Fruit fly (Drosophila melanogaster) whole organism, prepupa: ENCODE data around the gene HDAC4.

Source experiments
- Blimp-1 ChIP-seq: fragments of 200-800 bp; sonication (Bioruptor generic); optimal IDR thresholded peaks from 3 replicates; lab custom pipeline; 2017; ENCODE audit warnings: missing biosample characterization, missing genetic modification characterization, mild to moderate bottlenecking, moderate library complexity, missing genetic modification reagents
- CG11294 ChIP-seq: fragments of 200-800 bp; sonication (Bioruptor generic); IDR thresholded peaks from 2 replicates; pipeline ENCODE4 v1.3.6; 2022; ENCODE audit warnings: missing biosample characterization, missing genetic modification characterization
- CG11762 ChIP-seq: fragments of 200-800 bp; sonication (Bioruptor generic); optimal IDR thresholded peaks from 3 replicates; lab custom pipeline; 2016; ENCODE audit warnings: missing biosample characterization, missing genetic modification characterization; ENCODE audit not compliant: insufficient read depth
- CG11902 ChIP-seq: fragments of 200-800 bp; sonication (Bioruptor generic); optimal IDR thresholded peaks from 3 replicates; lab custom pipeline; 2016; ENCODE audit warnings: missing biosample characterization, missing genetic modification characterization
- CG15336 ChIP-seq: fragments of 200-800 bp; sonication (Bioruptor generic); IDR thresholded peaks from 2 replicates; pipeline ENCODE4 v1.3.6; 2022; ENCODE audit warnings: missing biosample characterization, missing genetic modification characterization
- CG1621 ChIP-seq: fragments of 200-800 bp; sonication (Bioruptor generic); optimal IDR thresholded peaks from 3 replicates; lab custom pipeline; 2018; ENCODE audit warnings: missing biosample characterization, mild to moderate bottlenecking, missing genetic modification characterization
- CG16779 ChIP-seq: fragments of 200-800 bp; sonication (Bioruptor generic); optimal IDR thresholded peaks from 3 replicates; lab custom pipeline; 2017; ENCODE audit warnings: missing biosample characterization, mild to moderate bottlenecking, missing genetic modification characterization
- CG34406 ChIP-seq: fragments of 200-800 bp; sonication (Bioruptor generic); optimal IDR thresholded peaks from 3 replicates; lab custom pipeline; 2016; ENCODE audit warnings: missing biosample characterization, missing genetic modification characterization
- CG3919 ChIP-seq: fragments of 200-800 bp; sonication (Bioruptor generic); optimal IDR thresholded peaks from 3 replicates; lab custom pipeline; 2016; ENCODE audit warnings: missing biosample characterization, missing genetic modification characterization
- CG4318 ChIP-seq: fragments of 200-800 bp; sonication (Bioruptor generic); optimal IDR thresholded peaks from 3 replicates; lab custom pipeline; 2017; ENCODE audit warnings: missing biosample characterization, mild to moderate bottlenecking, missing genetic modification characterization
- CG6276 ChIP-seq: fragments of 200-800 bp; sonication (Bioruptor generic); optimal IDR thresholded peaks from 2 replicates; lab custom pipeline; 2017; ENCODE audit warnings: missing biosample characterization, mild to moderate bottlenecking, missing genetic modification characterization
- CG6808 ChIP-seq: fragments of 200-800 bp; sonication (Bioruptor generic); optimal IDR thresholded peaks from 3 replicates; lab custom pipeline; 2017; ENCODE audit warnings: missing biosample characterization, missing genetic modification characterization, mild to moderate bottlenecking, moderate library complexity, missing genetic modification reagents
- CG6854 ChIP-seq: fragments of 200-800 bp; sonication (Bioruptor generic); optimal IDR thresholded peaks from 2 replicates; lab custom pipeline; 2017; ENCODE audit warnings: missing biosample characterization, mild to moderate bottlenecking, missing genetic modification characterization
- CG7368 ChIP-seq: fragments of 200-800 bp; sonication (Bioruptor generic); optimal IDR thresholded peaks from 3 replicates; lab custom pipeline; 2016; ENCODE audit warnings: missing biosample characterization, missing genetic modification characterization
- CG8119 ChIP-seq: fragments of 200-800 bp; sonication (Bioruptor generic); IDR thresholded peaks from 3 replicates; pipeline ENCODE4 v1.3.6; 2022; ENCODE audit warnings: missing biosample characterization, missing genetic modification characterization
- CG8632 ChIP-seq: fragments of 200-800 bp; sonication (Bioruptor generic); optimal IDR thresholded peaks from 3 replicates; lab custom pipeline; 2016; ENCODE audit warnings: missing biosample characterization, missing genetic modification characterization
- CG9139 ChIP-seq: fragments of 200-800 bp; sonication (Bioruptor generic); optimal IDR thresholded peaks from 3 replicates; lab custom pipeline; 2017; ENCODE audit warnings: missing biosample characterization, mild to moderate bottlenecking, missing genetic modification characterization
- Eip75B ChIP-seq: fragments of 200-800 bp; sonication (Bioruptor generic); optimal IDR thresholded peaks from 3 replicates; lab custom pipeline; 2016; ENCODE audit warnings: missing biosample characterization, missing genetic modification characterization
- Eip78C ChIP-seq: fragments of 200-800 bp; sonication (Bioruptor generic); peaks from one replicate; lab custom pipeline; 2016; ENCODE audit warnings: missing biosample characterization, missing genetic modification characterization
- Eip93F ChIP-seq: fragments of 200-800 bp; sonication (Bioruptor generic); optimal IDR thresholded peaks from 2 replicates; lab custom pipeline; 2016; ENCODE audit warnings: missing biosample characterization, mild to moderate bottlenecking, missing genetic modification characterization
- Ets21C ChIP-seq: fragments of 200-800 bp; sonication (Bioruptor generic); optimal IDR thresholded peaks from 3 replicates; lab custom pipeline; 2016; ENCODE audit warnings: missing biosample characterization, missing genetic modification characterization
- Ets96B ChIP-seq: fragments of 200-800 bp; optimal IDR thresholded peaks from 2 replicates; lab custom pipeline; 2019; ENCODE audit warnings: missing biosample characterization, mild to moderate bottlenecking, missing genetic modification characterization, moderate library complexity
- Gug ChIP-seq: fragments of 200-800 bp; sonication (Bioruptor generic); IDR thresholded peaks from 2 replicates; pipeline ENCODE4 v1.3.6; 2022; ENCODE audit warnings: missing biosample characterization, missing genetic modification characterization
- Hr38 ChIP-seq: sonication (Bioruptor generic); optimal IDR thresholded peaks from 2 replicates; lab custom pipeline; 2016; ENCODE audit warnings: missing biosample characterization, missing genetic modification characterization
- Hr4 ChIP-seq: fragments of 200-800 bp; sonication (Bioruptor generic); optimal IDR thresholded peaks from 3 replicates; lab custom pipeline; 2016; ENCODE audit warnings: missing biosample characterization, missing genetic modification characterization
- Lpt ChIP-seq: fragments of 200-800 bp; sonication (Bioruptor generic); optimal IDR thresholded peaks from 3 replicates; lab custom pipeline; 2016; ENCODE audit warnings: missing biosample characterization, missing genetic modification characterization
- Met ChIP-seq: fragments of 200-800 bp; sonication (Bioruptor generic); optimal IDR thresholded peaks from 3 replicates; lab custom pipeline; 2016; ENCODE audit warnings: missing biosample characterization, missing genetic modification characterization
- Smox ChIP-seq: fragments of 200-800 bp; sonication (Bioruptor generic); optimal IDR thresholded peaks from 3 replicates; lab custom pipeline; 2016; ENCODE audit warnings: missing biosample characterization, missing genetic modification characterization
- Sox102F ChIP-seq: fragments of 200-800 bp; sonication (Bioruptor generic); optimal IDR thresholded peaks from 2 replicates; lab custom pipeline; 2016; ENCODE audit warnings: missing biosample characterization, mild to moderate bottlenecking, missing genetic modification characterization
- Sox14 ChIP-seq: fragments of 200-800 bp; sonication (Bioruptor generic); optimal IDR thresholded peaks from 3 replicates; lab custom pipeline; 2016; ENCODE audit warnings: missing biosample characterization, missing genetic modification characterization
- achi ChIP-seq: fragments of 200-800 bp; sonication (Bioruptor generic); optimal IDR thresholded peaks from 3 replicates; lab custom pipeline; 2016; ENCODE audit warnings: missing biosample characterization, missing genetic modification characterization
- acj6 ChIP-seq: fragments of 200-800 bp; sonication (Bioruptor generic); optimal IDR thresholded peaks from 3 replicates; lab custom pipeline; 2016; ENCODE audit warnings: missing biosample characterization, missing genetic modification characterization
- cyc ChIP-seq: fragments of 200-800 bp; sonication (Bioruptor generic); optimal IDR thresholded peaks from 3 replicates; lab custom pipeline; 2016; ENCODE audit warnings: missing biosample characterization, missing genetic modification characterization
- dsx ChIP-seq: fragments of 200-800 bp; optimal IDR thresholded peaks from 3 replicates; lab custom pipeline; 2019; ENCODE audit warnings: missing biosample characterization, mild to moderate bottlenecking, missing genetic modification characterization, moderate library complexity; ENCODE audit not compliant: poor library complexity, severe bottlenecking
- eg ChIP-seq: fragments of 200-800 bp; sonication (Bioruptor generic); IDR thresholded peaks from 3 replicates; pipeline ENCODE4 v1.3.6; 2022; ENCODE audit warnings: missing biosample characterization, missing genetic modification characterization
- fd59A ChIP-seq: fragments of 200-800 bp; sonication (Bioruptor generic); optimal IDR thresholded peaks from 2 replicates; lab custom pipeline; 2017; ENCODE audit warnings: missing biosample characterization, mild to moderate bottlenecking, missing genetic modification characterization, missing genetic modification reagents
- fd85E ChIP-seq: fragments of 200-800 bp; sonication (Bioruptor generic); optimal IDR thresholded peaks from 3 replicates; lab custom pipeline; 2016; ENCODE audit warnings: missing biosample characterization, missing genetic modification characterization
- fkh ChIP-seq: fragments of 200-800 bp; sonication (Bioruptor generic); optimal IDR thresholded peaks from 3 replicates; lab custom pipeline; 2017; ENCODE audit warnings: missing biosample characterization, mild to moderate bottlenecking, missing genetic modification characterization, moderate library complexity
- lz ChIP-seq: fragments of 200-800 bp; sonication (Bioruptor generic); optimal IDR thresholded peaks from 3 replicates; lab custom pipeline; 2016; ENCODE audit warnings: missing biosample characterization, missing genetic modification characterization
- net ChIP-seq: fragments of 200-800 bp; sonication (Bioruptor generic); optimal IDR thresholded peaks from 3 replicates; lab custom pipeline; 2016; ENCODE audit warnings: missing biosample characterization, missing genetic modification characterization
- pdm3 ChIP-seq: fragments of 200-800 bp; sonication (Bioruptor generic); optimal IDR thresholded peaks from 3 replicates; lab custom pipeline; 2016; ENCODE audit warnings: missing biosample characterization, missing genetic modification characterization
- spab ChIP-seq: fragments of 200-800 bp; sonication (Bioruptor generic); optimal IDR thresholded peaks from 2 replicates; lab custom pipeline; 2017; ENCODE audit warnings: missing biosample characterization, mild to moderate bottlenecking, missing genetic modification characterization, missing genetic modification reagents
- ss ChIP-seq, 2 experiments: fragments of 200-800 bp; sonication (Bioruptor generic); optimal IDR thresholded peaks; 2 replicates in 1 of 2; 3 replicates in 1 of 2; lab custom pipeline; 2017 to 2018; ENCODE audit warnings: mild to moderate bottlenecking in 2 of 2, missing biosample characterization in 2 of 2, missing genetic modification characterization in 2 of 2, moderate library complexity in 1 of 2
- svp ChIP-seq: fragments of 200-800 bp; sonication (Bioruptor generic); peaks from one replicate; lab custom pipeline; 2016; ENCODE audit warnings: missing biosample characterization, missing genetic modification characterization
- vri ChIP-seq: fragments of 200-800 bp; sonication (Bioruptor generic); optimal IDR thresholded peaks from 3 replicates; lab custom pipeline; 2016; ENCODE audit warnings: missing biosample characterization, mild to moderate bottlenecking, missing genetic modification characterization

The HDAC4 gene

DNA sequence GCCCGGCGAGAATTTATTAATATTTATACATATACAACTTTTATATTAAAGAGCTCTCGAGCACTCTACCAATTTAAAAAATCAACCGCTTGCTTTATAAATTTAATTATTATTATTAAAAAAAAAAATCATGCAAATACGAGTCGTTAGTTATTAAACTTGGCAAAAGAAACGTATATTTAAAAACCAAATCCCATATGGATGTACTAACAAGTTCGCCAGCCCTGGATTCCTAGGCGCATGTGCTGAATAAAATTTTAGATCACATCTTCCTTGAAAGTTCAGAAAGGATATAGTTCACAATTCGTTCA lies 26.7 kb downstream of the HDAC4 start, which contains the start of gene comt (continued):
- TF ChIP-seq lz (no peak), svp (no peak), CG15336 (GFP tag; lab: Robert Waterston, UW) (peak; percentile 41), Blimp-1 (GFP tag; lab: Kevin White, UChicago) (no peak), Hr38 (GFP tag; lab: Kevin White, UChicago) (no peak), CG6854 (GFP tag; lab: Kevin White, UChicago) (no peak), CG11902 (no peak)

DNA sequence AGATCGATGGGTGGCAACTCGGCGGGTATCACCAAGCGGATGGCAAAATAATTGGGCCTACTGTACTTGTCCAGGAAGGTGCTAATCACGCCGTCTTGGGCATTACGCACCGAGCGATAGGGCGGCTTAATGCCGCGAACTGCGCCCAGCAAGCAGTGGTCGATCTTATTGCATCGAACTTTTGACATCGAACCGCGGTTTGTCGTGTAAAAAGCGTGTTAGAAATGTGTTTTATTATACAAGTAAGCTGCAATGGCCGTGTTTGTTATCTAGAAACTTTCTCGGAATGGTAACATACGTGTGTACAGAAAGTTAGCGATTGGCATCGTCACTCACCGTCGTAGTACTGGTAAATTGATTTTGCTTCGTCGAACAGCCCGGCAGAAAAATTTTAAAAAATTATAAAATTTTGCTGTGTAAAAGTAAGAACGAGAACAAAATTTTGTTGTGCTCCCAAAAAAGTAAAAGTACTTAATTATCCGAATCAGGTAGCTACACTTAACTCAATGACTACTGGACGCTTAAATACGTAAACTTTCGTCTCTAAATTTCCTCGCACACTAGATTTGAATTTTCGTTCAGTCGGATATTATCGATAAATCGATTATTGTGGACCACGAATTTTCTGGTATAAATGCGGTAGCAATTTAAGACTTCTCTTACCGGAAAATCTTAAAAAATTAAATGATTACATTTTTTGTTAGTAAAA lies 27.2 kb downstream of the HDAC4 start, which contains the start of the genes mew and CG15742:
Gene mew (minus strand): TSS at position 443 of the 709 bp plus-strand sequence.
Gene CG15742 (minus strand): TSS at position 448 of the 709 bp plus-strand sequence.
- TF ChIP-seq fd85E (no peak), CG11902 (no peak), CG8632 (GFP tag; lab: Kevin White, UChicago) (no peak), pdm3 (GFP tag; lab: Kevin White, UChicago) (no peak), Eip93F (GFP tag; lab: Kevin White, UChicago) (no peak), achi (GFP tag; lab: Kevin White, UChicago) (no peak), Lpt (GFP tag; lab: Kevin White, UChicago) (no peak), ss (GFP tag; optimal IDR thresholded peaks at IDR 0.05; lab: Kevin White, UChicago) (no peak), CG8119 (GFP tag; lab: Robert Waterston, UW) (no peak), CG3919 (GFP tag; lab: Kevin White, UChicago) (no peak), CG6808 (GFP tag; lab: Kevin White, UChicago) (no peak), eg (GFP tag; lab: Robert Waterston, UW) (no peak), vri (no peak), spab (no peak), CG16779 (no peak), Eip78C (GFP tag; lab: Kevin White, UChicago) (no peak)

- no peak for TF ChIP-seq CG11762 (GFP tag; lab: Kevin White, UChicago)
- no peak for TF ChIP-seq Blimp-1 (GFP tag; lab: Kevin White, UChicago)
- peak; percentile 84 for TF ChIP-seq vri
- TF ChIP-seq lz = no peak
- no peak for TF ChIP-seq spab
- TF ChIP-seq Met = no peak
- TF ChIP-seq Hr38 (GFP tag; lab: Kevin White, UChicago) = no peak
- no peak for TF ChIP-seq svp
- no peak for TF ChIP-seq fd59A (GFP tag; lab: Kevin White, UChicago)
- TF ChIP-seq CG6276 (GFP tag; lab: Kevin White, UChicago) = no peak
- no peak for TF ChIP-seq CG8632 (GFP tag; lab: Kevin White, UChicago)
- peak; percentile 36 for TF ChIP-seq dsx (GFP tag; lab: Kevin White, UChicago)
- TF ChIP-seq Sox102F (GFP tag; lab: Kevin White, UChicago) = no peak
- TF ChIP-seq cyc (GFP tag; lab: Kevin White, UChicago) = no peak
- peak; percentile 1 for TF ChIP-seq Eip75B (GFP tag; lab: Kevin White, UChicago)
- TF ChIP-seq Ets21C (GFP tag; lab: Kevin White, UChicago) = no peak
- TF ChIP-seq CG15336 (GFP tag; lab: Robert Waterston, UW) = peak; percentile 31; the same call in 1 of the 2 replicates
- TF ChIP-seq Hr4 (GFP tag; lab: Kevin White, UChicago) = no peak
- peak; percentile 60 for TF ChIP-seq fkh (GFP tag; lab: Kevin White, UChicago)
- TF ChIP-seq CG4318 (GFP tag; lab: Kevin White, UChicago) = no peak
- 0 out of 3 replicates have a peak, but pooled peaks have one; percentile 7 for TF ChIP-seq eg (GFP tag; lab: Robert Waterston, UW)
- no peak for TF ChIP-seq CG6854 (GFP tag; lab: Kevin White, UChicago)
- TF ChIP-seq Gug (GFP tag; lab: Robert Waterston, UW) = no peak
- no peak for TF ChIP-seq fd85E
- no peak for TF ChIP-seq Lpt (GFP tag; lab: Kevin White, UChicago)
- no peak for TF ChIP-seq CG11294 (GFP tag; lab: Robert Waterston, UW)
- TF ChIP-seq Ets96B (tag; lab: Kevin White, UChicago) = no peak
- no peak for TF ChIP-seq CG34406 (GFP tag; lab: Kevin White, UChicago)
- no peak for TF ChIP-seq CG7368 (GFP tag; lab: Kevin White, UChicago)
- TF ChIP-seq Sox14 = peak; percentile 84
- no peak for TF ChIP-seq CG3919 (GFP tag; lab: Kevin White, UChicago)
- TF ChIP-seq Eip78C (GFP tag; lab: Kevin White, UChicago) = peak; percentile 78
- TF ChIP-seq CG9139 (GFP tag; lab: Kevin White, UChicago) = no peak
- no peak for TF ChIP-seq CG1621 (tag; lab: Kevin White, UChicago)
- no peak for TF ChIP-seq pdm3 (GFP tag; lab: Kevin White, UChicago)
- TF ChIP-seq ss (GFP tag; optimal IDR thresholded peaks at IDR 0.05; lab: Kevin White, UChicago) = peak; percentile 31 to 43
- no peak for TF ChIP-seq acj6
- no peak for TF ChIP-seq net (GFP tag; lab: Kevin White, UChicago)
- no peak for TF ChIP-seq Smox (GFP tag; lab: Kevin White, UChicago)
Observed at dm6 chrX:13256967-13257366, 28.5 kb downstream of the HDAC4 start.
